Worm (Caenorhabditis elegans) whole organism, L4 larva: ENCODE data around the gene F09G8.10.

Experiments used
- D1046.2 ChIP-seq: fragments of 200-800 bp; sonication (Bioruptor generic); IDR thresholded peaks from 2 replicates; pipeline ENCODE4 v1.3.6; 2022; ENCODE audit warnings: missing genetic modification characterization, missing compliant biosample characterization
- F10B5.3 ChIP-seq: sonication (generic microtip); optimal IDR thresholded peaks from 2 replicates; lab custom pipeline; 2016; ENCODE audit warnings: mild to moderate bottlenecking, missing genetic modification characterization, missing compliant biosample characterization
- F26F4.8 ChIP-seq: fragments of 200-800 bp; sonication (Bioruptor generic); conservative IDR thresholded peaks from 2 replicates; pipeline ENCODE4 v1.3.6; 2022; ENCODE audit warnings: missing genetic modification characterization, missing compliant biosample characterization
- R02D3.7 ChIP-seq: fragments of 150-350 bp; sonication (generic microtip); optimal IDR thresholded peaks from 3 replicates; lab custom pipeline; 2014; ENCODE audit warnings: missing biosample characterization, missing genetic modification characterization
- ZK546.5 ChIP-seq, 2 experiments: sonication (generic microtip); optimal IDR thresholded peaks; 2 replicates each; lab custom pipeline; 2017; ENCODE audit warnings: missing biosample characterization in 2 of 2, missing genetic modification characterization in 2 of 2
- aha-1 ChIP-seq: fragments of 150-350 bp; peaks from one replicate; lab custom pipeline; 2014; ENCODE audit warnings: missing biosample characterization, missing genetic modification characterization
- ama-1 ChIP-seq: fragments of 150-350 bp; optimal IDR thresholded peaks from 2 replicates; lab custom pipeline; 2014; ENCODE audit warnings: inconsistent platforms, mixed read lengths
- arid-1 ChIP-seq: fragments of 200-800 bp; sonication (Bioruptor generic); conservative IDR thresholded peaks from 2 replicates; pipeline ENCODE4 v1.3.6; 2022; ENCODE audit warnings: missing genetic modification reagents, missing genetic modification characterization, missing compliant biosample characterization
- attf-4 ChIP-seq: sonication (generic microtip); optimal IDR thresholded peaks from 3 replicates; lab custom pipeline; 2017; ENCODE audit warnings: missing biosample characterization, missing genetic modification characterization
- ces-1 ChIP-seq: fragments of 150-350 bp; sonication (generic microtip); optimal IDR thresholded peaks from 4 replicates; lab custom pipeline; 2014; ENCODE audit warnings: missing biosample characterization, missing genetic modification reagents, missing genetic modification characterization
- cey-2 ChIP-seq: sonication (generic microtip); optimal IDR thresholded peaks from 3 replicates; lab custom pipeline; 2017; ENCODE audit warnings: missing genetic modification characterization, mild to moderate bottlenecking, missing compliant biosample characterization, antibody characterized with exemption, borderline replicate concordance; ENCODE audit not compliant: insufficient read depth
- daf-16 ChIP-seq, 3 experiments: sonication (generic microtip); optimal IDR thresholded peaks; 2 replicates each; lab custom pipeline; 2016 to 2017; ENCODE audit warnings: missing genetic modification characterization in 3 of 3, missing genetic modification reagents in 3 of 3, mild to moderate bottlenecking in 2 of 3, missing compliant biosample characterization in 2 of 3, missing biosample characterization in 1 of 3, moderate library complexity in 1 of 3
- dmd-6 ChIP-seq: fragments of 200-800 bp; sonication (Bioruptor generic); IDR thresholded peaks from 2 replicates; pipeline ENCODE4 v1.3.6; 2022; ENCODE audit warnings: missing genetic modification reagents, missing genetic modification characterization, missing compliant biosample characterization
- dmd-9 ChIP-seq: fragments of 200-800 bp; sonication (Bioruptor generic); IDR thresholded peaks from 2 replicates; pipeline ENCODE4 v1.3.6; 2022; ENCODE audit warnings: missing genetic modification reagents, missing genetic modification characterization, missing compliant biosample characterization
- egl-27 ChIP-seq: sonication (generic microtip); optimal IDR thresholded peaks from 3 replicates; lab custom pipeline; 2017; ENCODE audit warnings: missing biosample characterization, missing genetic modification reagents, missing genetic modification characterization
- egl-43 ChIP-seq: fragments of 200-800 bp; sonication (Bioruptor generic); IDR thresholded peaks from 2 replicates; pipeline ENCODE4 v1.3.6; 2022; ENCODE audit warnings: missing genetic modification reagents, missing genetic modification characterization, missing compliant biosample characterization
- gei-8 ChIP-seq: fragments of 200-800 bp; sonication (Bioruptor generic); optimal IDR thresholded peaks from 2 replicates; lab custom pipeline; 2018; ENCODE audit warnings: mild to moderate bottlenecking, missing genetic modification characterization, missing compliant biosample characterization
- hlh-11 ChIP-seq: fragments of 200-800 bp; sonication (Bioruptor generic); optimal IDR thresholded peaks from 2 replicates; lab custom pipeline; 2018; ENCODE audit warnings: mild to moderate bottlenecking, missing genetic modification characterization, missing compliant biosample characterization
- hmg-1.1 ChIP-seq: fragments of 200-800 bp; sonication (Bioruptor generic); IDR thresholded peaks from 2 replicates; pipeline ENCODE4 v1.3.6; 2022; ENCODE audit warnings: missing genetic modification reagents, missing genetic modification characterization, missing compliant biosample characterization
- lin-1 ChIP-seq: fragments of 200-800 bp; sonication (Bioruptor generic); IDR thresholded peaks from 2 replicates; pipeline ENCODE4 v1.3.6; 2022; ENCODE audit warnings: missing genetic modification reagents, missing genetic modification characterization, missing compliant biosample characterization
- lin-15B ChIP-seq: fragments of 150-350 bp; sonication (generic microtip); optimal IDR thresholded peaks from 3 replicates; lab custom pipeline; 2014; ENCODE audit warnings: missing biosample characterization, missing genetic modification characterization
- lin-38 ChIP-seq: fragments of 200-800 bp; sonication (Bioruptor generic); IDR thresholded peaks from 2 replicates; pipeline ENCODE4 v1.3.6; 2022; ENCODE audit warnings: missing genetic modification reagents, missing genetic modification characterization, missing compliant biosample characterization
- lin-39 ChIP-seq: fragments of 150-350 bp; optimal IDR thresholded peaks from 2 replicates; lab custom pipeline; 2014; ENCODE audit warnings: missing biosample characterization, missing genetic modification reagents, missing genetic modification characterization
- madf-5 ChIP-seq, 2 experiments: fragments of 200-800 bp; sonication (Bioruptor generic); IDR thresholded peaks; 2 replicates each; pipeline ENCODE4 v1.3.6; 2022; ENCODE audit warnings: missing compliant biosample characterization in 2 of 2, missing genetic modification characterization in 2 of 2
- mes-2 ChIP-seq: sonication (generic microtip); optimal IDR thresholded peaks from 2 replicates; lab custom pipeline; 2016; ENCODE audit warnings: missing genotype, mild to moderate bottlenecking, missing genetic modification characterization, missing compliant biosample characterization; ENCODE audit not compliant: poor library complexity, severe bottlenecking
- nhr-10 ChIP-seq: fragments of 150-350 bp; optimal IDR thresholded peaks from 2 replicates; lab custom pipeline; 2014; ENCODE audit warnings: missing biosample characterization, missing genetic modification characterization
- nhr-102 ChIP-seq: sonication (generic microtip); optimal IDR thresholded peaks from 2 replicates; lab custom pipeline; 2016; ENCODE audit warnings: mild to moderate bottlenecking, missing genetic modification characterization, moderate library complexity, missing compliant biosample characterization
- nhr-237 ChIP-seq: sonication (generic microtip); optimal IDR thresholded peaks from 2 replicates; lab custom pipeline; 2017; ENCODE audit warnings: missing biosample characterization, missing genetic modification characterization
- nhr-25 ChIP-seq: sonication (generic microtip); optimal IDR thresholded peaks from 2 replicates; lab custom pipeline; 2017; ENCODE audit warnings: missing genetic modification characterization, mild to moderate bottlenecking, missing compliant biosample characterization, antibody characterized with exemption, moderate library complexity, borderline replicate concordance; ENCODE audit not compliant: insufficient read depth
- nhr-28 ChIP-seq: fragments of 150-350 bp; optimal IDR thresholded peaks from 2 replicates; lab custom pipeline; 2014; ENCODE audit warnings: missing biosample characterization, missing genetic modification characterization
- nhr-41 ChIP-seq: fragments of 200-800 bp; sonication (Bioruptor generic); IDR thresholded peaks from 2 replicates; pipeline ENCODE4 v1.3.6; 2022; ENCODE audit warnings: missing genetic modification reagents, missing genetic modification characterization, missing compliant biosample characterization
- nhr-48 ChIP-seq: sonication (generic microtip); optimal IDR thresholded peaks from 2 replicates; lab custom pipeline; 2016; ENCODE audit warnings: mild to moderate bottlenecking, missing genetic modification characterization, missing compliant biosample characterization
- nhr-6 ChIP-seq: fragments of 150-350 bp; optimal IDR thresholded peaks from 2 replicates; lab custom pipeline; 2014; ENCODE audit warnings: missing biosample characterization, missing genetic modification characterization
- nhr-76 ChIP-seq: fragments of 150-350 bp; optimal IDR thresholded peaks from 2 replicates; lab custom pipeline; 2014; ENCODE audit warnings: missing biosample characterization, missing genetic modification characterization
- nhr-77 ChIP-seq: fragments of 150-350 bp; optimal IDR thresholded peaks from 2 replicates; lab custom pipeline; 2014; ENCODE audit warnings: missing biosample characterization, missing genetic modification characterization
- pha-4 ChIP-seq, 2 experiments: fragments of 150-350 bp in 1 of 2; fragments of 200-800 bp in 1 of 2; sonication (Bioruptor generic) in 1 of 2; IDR thresholded peaks in 1 of 2; optimal IDR thresholded peaks in 1 of 2; 2 replicates each; pipeline versions ENCODE4 v1.3.6 to Lab custom; 2014 to 2022; ENCODE audit warnings: missing genetic modification characterization in 2 of 2, missing genetic modification reagents in 2 of 2, missing biosample characterization in 1 of 2, missing compliant biosample characterization in 1 of 2
- php-3 ChIP-seq: fragments of 200-800 bp; sonication (Bioruptor generic); IDR thresholded peaks from 2 replicates; pipeline ENCODE4 v1.3.6; 2022; ENCODE audit warnings: missing genetic modification reagents, missing genetic modification characterization, missing compliant biosample characterization
- pqm-1 ChIP-seq: sonication (generic microtip); optimal IDR thresholded peaks from 2 replicates; lab custom pipeline; 2017; ENCODE audit warnings: missing biosample characterization, missing genetic modification characterization
- set-16 ChIP-seq: fragments of 200-800 bp; sonication (Bioruptor generic); IDR thresholded peaks from 2 replicates; pipeline ENCODE4 v1.3.6; 2022; ENCODE audit warnings: missing genetic modification reagents, missing genetic modification characterization, missing compliant biosample characterization
- skn-1 ChIP-seq: fragments of 150-350 bp; optimal IDR thresholded peaks from 2 replicates; lab custom pipeline; 2014; ENCODE audit warnings: missing biosample characterization, missing genetic modification characterization
- spr-3 ChIP-seq: fragments of 200-800 bp; sonication (Bioruptor generic); optimal IDR thresholded peaks from 2 replicates; lab custom pipeline; 2018; ENCODE audit warnings: mild to moderate bottlenecking, missing genetic modification characterization, missing compliant biosample characterization
- tag-97 ChIP-seq: fragments of 200-800 bp; sonication (Bioruptor generic); IDR thresholded peaks from 2 replicates; pipeline ENCODE4 v1.3.6; 2022; ENCODE audit warnings: missing genetic modification characterization, missing compliant biosample characterization
- unc-62 ChIP-seq, 3 experiments: fragments of 150-350 bp in 1 of 3; sonication (generic microtip); optimal IDR thresholded peaks in 2 of 3; peaks in 1 of 3; 1 replicate in 1 of 3; 2 replicates in 2 of 3; lab custom pipeline; 2014 to 2017; ENCODE audit warnings: missing biosample characterization in 3 of 3, missing genetic modification characterization in 3 of 3, missing genetic modification reagents in 3 of 3, missing genotype in 1 of 3
- ztf-11 ChIP-seq: fragments of 150-350 bp; optimal IDR thresholded peaks from 2 replicates; lab custom pipeline; 2014; ENCODE audit warnings: missing biosample characterization, missing genetic modification characterization
- ztf-7 ChIP-seq: fragments of 150-350 bp; optimal IDR thresholded peaks from 2 replicates; lab custom pipeline; 2014; ENCODE audit warnings: missing biosample characterization, missing genetic modification characterization

Gene F09G8.10

ce11 chrIII:8299078-8299587, 27.2 kb upstream of the F09G8.10 start:
- TF ChIP-seq aha-1 (tag; lab: Kevin White, UChicago): no peak
- no peak for TF ChIP-seq nhr-6 (tag; lab: Kevin White, UChicago)
- no peak for TF ChIP-seq F10B5.3 (tag; lab: Kevin White, UChicago)
- TF ChIP-seq ztf-7 (tag; lab: Kevin White, UChicago): no peak
- TF ChIP-seq hmg-1.1: no peak
- TF ChIP-seq nhr-76: no peak
- TF ChIP-seq gei-8 (GFP tag; lab: Kevin White, UChicago): no peak
- no peak for TF ChIP-seq cey-2
- TF ChIP-seq nhr-77 (tag; lab: Kevin White, UChicago): no peak

- TF ChIP-seq ces-1 (GFP tag; lab: Kevin White, UChicago) (no peak), D1046.2 (no peak), php-3 (GFP tag; lab: Robert Waterston, UW) (peak; percentile 58; the same call in 1 of the 2 replicates), pha-4 (GFP tag; IDR thresholded peaks at IDR 0.05; lab: Robert Waterston, UW) (no peak), pha-4 (tag; optimal IDR thresholded peaks at IDR 0.05; lab: Kevin White, UChicago) (no peak), dmd-9 (GFP tag; lab: Robert Waterston, UW) (no peak), hlh-11 (tag; lab: Kevin White, UChicago) (peak; percentile 1), unc-62 (GFP tag; optimal IDR thresholded peaks at IDR 0.05 in 1 of 2; lab: Kevin White, UChicago) (peak in 1 of 2 experiments; percentile 54), unc-62 (tag; optimal IDR thresholded peaks at IDR 0.05; lab: Kevin White, UChicago) (no peak), cey-2 (no peak), set-16 (GFP tag; lab: Robert Waterston, UW) (no peak), daf-16 (GFP tag; optimal IDR thresholded peaks at IDR 0.05; lab: Kevin White, UChicago) (no peak), daf-16 (tag; optimal IDR thresholded peaks at IDR 0.05; lab: Kevin White, UChicago) (peak; percentile 36), aha-1 (tag; lab: Kevin White, UChicago) (peak; percentile 88), lin-15B (tag; lab: Kevin White, UChicago) (no peak), nhr-41 (GFP tag; lab: Robert Waterston, UW) (no peak), attf-4 (no peak), spr-3 (no peak), nhr-25 (tag; lab: Kevin White, UChicago) (no peak), tag-97 (GFP tag; lab: Robert Waterston, UW) (no peak)
Measured at ce11 chrIII:8298216-8298920, 26.4 kb upstream of the F09G8.10 start.

- TF ChIP-seq arid-1 (no peak), egl-27 (no peak), F10B5.3 (tag; lab: Kevin White, UChicago) (no peak), ama-1 (no peak), R02D3.7 (tag; lab: Kevin White, UChicago) (no peak), ztf-7 (tag; lab: Kevin White, UChicago) (no peak), lin-39 (no peak), pqm-1 (tag; lab: Kevin White, UChicago) (no peak), nhr-10 (tag; lab: Kevin White, UChicago) (no peak), attf-4 (no peak), F26F4.8 (no peak), nhr-237 (tag; lab: Kevin White, UChicago) (no peak), ztf-11 (tag; lab: Kevin White, UChicago) (no peak), hlh-11 (tag; lab: Kevin White, UChicago) (peak; percentile 32), madf-5 (GFP tag; IDR thresholded peaks at IDR 0.05; lab: Robert Waterston, UW) (no peak), spr-3 (no peak), aha-1 (tag; lab: Kevin White, UChicago) (peak; percentile 30), ZK546.5 (tag; optimal IDR thresholded peaks at IDR 0.05; lab: Kevin White, UChicago) (no peak), php-3 (GFP tag; lab: Robert Waterston, UW) (no peak), lin-38 (GFP tag; lab: Robert Waterston, UW) (no peak), lin-15B (tag; lab: Kevin White, UChicago) (no peak), nhr-28 (tag; lab: Kevin White, UChicago) (peak; percentile 3), nhr-48 (tag; lab: Kevin White, UChicago) (no peak), mes-2 (tag; lab: Kevin White, UChicago) (peak; percentile 1), dmd-6 (peak; percentile 93), nhr-102 (tag; lab: Kevin White, UChicago) (no peak), egl-43 (GFP tag; lab: Robert Waterston, UW) (no peak), skn-1 (tag; lab: Kevin White, UChicago) (no peak), lin-1 (GFP tag; lab: Robert Waterston, UW) (no peak), nhr-77 (tag; lab: Kevin White, UChicago) (no peak)
Measured at ce11 chrIII:8293260-8293659, 21.3 kb upstream of the F09G8.10 start.
